Worm (Caenorhabditis elegans) whole organism, young adult: Measurements from ENCODE around the gene snrp-40.1.

Experiments
- lsl-1 ChIP-seq: fragments of 200-800 bp; sonication (Bioruptor generic); optimal IDR thresholded peaks from 2 replicates; lab custom pipeline; 2018; ENCODE audit warnings: mild to moderate bottlenecking, missing genetic modification characterization, moderate library complexity, missing compliant biosample characterization
- nhr-179 ChIP-seq: sonication (generic microtip); optimal IDR thresholded peaks from 2 replicates; lab custom pipeline; 2016; ENCODE audit warnings: mild to moderate bottlenecking, missing genetic modification characterization, missing compliant biosample characterization
- pbrm-1 ChIP-seq: fragments of 200-800 bp; sonication (Bioruptor generic); IDR thresholded peaks from 2 replicates; pipeline ENCODE4 v1.3.6; 2022; ENCODE audit warnings: missing genetic modification reagents, missing genetic modification characterization, missing compliant biosample characterization
- sea-2 ChIP-seq: fragments of 200-800 bp; sonication (Bioruptor generic); IDR thresholded peaks from 2 replicates; pipeline ENCODE4 v1.3.6; 2022; ENCODE audit warnings: missing genetic modification characterization, missing compliant biosample characterization
- snpc-4 ChIP-seq, 5 experiments: fragments of 150-350 bp in 1 of 5; sonication (generic microtip) in 4 of 5; optimal IDR thresholded peaks; 2 replicates each; lab custom pipeline; 2014 to 2018; ENCODE audit warnings: missing genetic modification characterization in 5 of 5, missing biosample characterization in 3 of 5, antibody characterized with exemption in 2 of 5, mild to moderate bottlenecking in 2 of 5, missing compliant biosample characterization in 2 of 5, missing genotype in 2 of 5, moderate library complexity in 2 of 5, missing genetic modification reagents in 1 of 5

- TF ChIP-seq lsl-1 (GFP tag; lab: Kevin White, UChicago) (no peak), pbrm-1 (GFP tag; lab: Robert Waterston, UW) (no peak), snpc-4 (GFP tag; optimal IDR thresholded peaks at IDR 0.05; lab: Kevin White, UChicago) (no peak), snpc-4 (tag; optimal IDR thresholded peaks at IDR 0.05; lab: Kevin White, UChicago) (no peak), nhr-179 (tag; lab: Kevin White, UChicago) (no peak), sea-2 (GFP tag; lab: Robert Waterston, UW) (no peak)
Observed at ce11 chrX:11328710-11329109, 29.1 kb upstream of the snrp-40.1 start.
